Worm (Caenorhabditis elegans) whole organism, mixed stage, embryonic: ENCODE data around the gene lact-6.

ENCODE experiments used
- M03D4.4 ChIP-seq: sonication (generic microtip); optimal IDR thresholded peaks from 2 replicates; lab custom pipeline; 2017; ENCODE audit warnings: mild to moderate bottlenecking, missing genetic modification characterization, missing compliant biosample characterization
- blmp-1 ChIP-seq: fragments of 150-350 bp; optimal IDR thresholded peaks from 2 replicates; lab custom pipeline; 2014; ENCODE audit warnings: missing biosample characterization, missing genetic modification characterization
- ceh-39 ChIP-seq: fragments of 150-350 bp; optimal IDR thresholded peaks from 2 replicates; lab custom pipeline; 2014; ENCODE audit warnings: missing biosample characterization, missing genetic modification characterization
- ceh-43 ChIP-seq: fragments of 200-800 bp; sonication (Bioruptor generic); optimal IDR thresholded peaks from 2 replicates; lab custom pipeline; 2018; ENCODE audit warnings: mild to moderate bottlenecking, missing genetic modification characterization, moderate library complexity, missing compliant biosample characterization
- ceh-83 ChIP-seq: fragments of 200-800 bp; sonication (Bioruptor generic); optimal IDR thresholded peaks from 2 replicates; lab custom pipeline; 2018; ENCODE audit warnings: mild to moderate bottlenecking, missing genetic modification characterization, missing compliant biosample characterization
- ces-1 ChIP-seq: fragments of 150-350 bp; optimal IDR thresholded peaks from 2 replicates; lab custom pipeline; 2014; ENCODE audit warnings: missing biosample characterization, missing genetic modification reagents, missing genetic modification characterization
- cnd-1 ChIP-seq: fragments of 200-800 bp; sonication (Bioruptor generic); optimal IDR thresholded peaks from 2 replicates; lab custom pipeline; 2018; ENCODE audit warnings: mild to moderate bottlenecking, missing genetic modification characterization, missing compliant biosample characterization
- drap-1 ChIP-seq: fragments of 200-800 bp; sonication (Bioruptor generic); optimal IDR thresholded peaks from 3 replicates; lab custom pipeline; 2018; ENCODE audit warnings: mild to moderate bottlenecking, missing genetic modification characterization, missing compliant biosample characterization
- elt-1 ChIP-seq: sonication (generic microtip); optimal IDR thresholded peaks from 2 replicates; lab custom pipeline; 2017; ENCODE audit warnings: missing genetic modification characterization, mild to moderate bottlenecking, missing compliant biosample characterization, antibody characterized with exemption, moderate library complexity, borderline replicate concordance; ENCODE audit not compliant: insufficient read depth
- elt-3 ChIP-seq: fragments of 150-350 bp; optimal IDR thresholded peaks from 2 replicates; lab custom pipeline; 2014; ENCODE audit warnings: missing biosample characterization, missing genetic modification characterization
- flh-1 ChIP-seq: fragments of 200-800 bp; sonication (Bioruptor generic); optimal IDR thresholded peaks from 2 replicates; lab custom pipeline; 2018; ENCODE audit warnings: mild to moderate bottlenecking, missing genetic modification characterization, moderate library complexity, missing compliant biosample characterization
- hlh-1 ChIP-seq: fragments of 150-350 bp; optimal IDR thresholded peaks from 2 replicates; lab custom pipeline; 2014; ENCODE audit warnings: missing biosample characterization, missing genetic modification reagents, missing genetic modification characterization
- lin-13 ChIP-seq: fragments of 150-350 bp; optimal IDR thresholded peaks from 2 replicates; lab custom pipeline; 2014; ENCODE audit warnings: missing biosample characterization, missing genetic modification characterization
- lin-32 ChIP-seq: fragments of 200-800 bp; sonication (Bioruptor generic); optimal IDR thresholded peaks from 2 replicates; lab custom pipeline; 2018; ENCODE audit warnings: mild to moderate bottlenecking, missing genetic modification characterization, missing compliant biosample characterization
- lsy-2 ChIP-seq: fragments of 150-350 bp; optimal IDR thresholded peaks from 2 replicates; lab custom pipeline; 2014; ENCODE audit warnings: missing biosample characterization, missing genetic modification characterization
- mab-5 ChIP-seq: fragments of 150-350 bp; optimal IDR thresholded peaks from 2 replicates; lab custom pipeline; 2014; ENCODE audit warnings: missing biosample characterization, missing genetic modification characterization
- mep-1 ChIP-seq: fragments of 150-350 bp; optimal IDR thresholded peaks from 2 replicates; lab custom pipeline; 2017; ENCODE audit warnings: missing biosample characterization, missing genetic modification reagents, missing genetic modification characterization, inconsistent platforms
- mls-2 ChIP-seq: sonication (generic microtip); optimal IDR thresholded peaks from 2 replicates; lab custom pipeline; 2016; ENCODE audit warnings: mild to moderate bottlenecking, missing genetic modification characterization, moderate library complexity, missing compliant biosample characterization
- nhr-12 ChIP-seq: fragments of 150-350 bp; optimal IDR thresholded peaks from 2 replicates; lab custom pipeline; 2014; ENCODE audit warnings: missing biosample characterization, missing genetic modification characterization
- nhr-2 ChIP-seq: fragments of 150-350 bp; optimal IDR thresholded peaks from 2 replicates; lab custom pipeline; 2014; ENCODE audit warnings: missing biosample characterization, missing genetic modification characterization
- nhr-237 ChIP-seq: fragments of 150-350 bp; optimal IDR thresholded peaks from 2 replicates; lab custom pipeline; 2014; ENCODE audit warnings: missing biosample characterization, missing genetic modification characterization
- nhr-28 ChIP-seq: fragments of 150-350 bp; optimal IDR thresholded peaks from 2 replicates; lab custom pipeline; 2014; ENCODE audit warnings: missing biosample characterization, missing genetic modification characterization
- nhr-76 ChIP-seq: sonication (generic microtip); optimal IDR thresholded peaks from 2 replicates; lab custom pipeline; 2017; ENCODE audit warnings: missing biosample characterization, missing genetic modification characterization
- pha-4 ChIP-seq: fragments of 150-350 bp; optimal IDR thresholded peaks from 2 replicates; lab custom pipeline; 2018; ENCODE audit warnings: missing biosample characterization, missing genetic modification reagents, missing genetic modification characterization
- sem-2 ChIP-seq: fragments of 200-800 bp; sonication (Bioruptor generic); optimal IDR thresholded peaks from 2 replicates; lab custom pipeline; 2018; ENCODE audit warnings: mild to moderate bottlenecking, missing genetic modification characterization, missing compliant biosample characterization
- snpc-4 ChIP-seq: fragments of 150-350 bp; optimal IDR thresholded peaks from 2 replicates; lab custom pipeline; 2014; ENCODE audit warnings: missing biosample characterization, missing genetic modification characterization
- sptf-1 ChIP-seq: sonication (generic microtip); optimal IDR thresholded peaks from 2 replicates; lab custom pipeline; 2017; ENCODE audit warnings: mild to moderate bottlenecking, missing genetic modification characterization, moderate library complexity, missing compliant biosample characterization
- tbx-8 ChIP-seq: fragments of 200-800 bp; sonication (Bioruptor generic); optimal IDR thresholded peaks from 2 replicates; lab custom pipeline; 2018; ENCODE audit warnings: mild to moderate bottlenecking, missing genetic modification characterization, moderate library complexity, missing compliant biosample characterization
- unc-120 ChIP-seq: sonication (generic microtip); optimal IDR thresholded peaks from 2 replicates; lab custom pipeline; 2017; ENCODE audit warnings: missing genetic modification characterization, missing compliant biosample characterization; ENCODE audit not compliant: poor library complexity, severe bottlenecking
- unc-39 ChIP-seq: fragments of 150-350 bp; optimal IDR thresholded peaks from 2 replicates; lab custom pipeline; 2014; ENCODE audit warnings: missing biosample characterization, missing genetic modification characterization
- unc-62 ChIP-seq: fragments of 150-350 bp; optimal IDR thresholded peaks from 2 replicates; lab custom pipeline; 2014; ENCODE audit warnings: missing biosample characterization, missing genetic modification reagents, missing genetic modification characterization
- zip-8 ChIP-seq: fragments of 150-350 bp; optimal IDR thresholded peaks from 2 replicates; lab custom pipeline; 2014; ENCODE audit warnings: missing biosample characterization, missing genetic modification characterization
- ztf-11 ChIP-seq: fragments of 150-350 bp; optimal IDR thresholded peaks from 2 replicates; lab custom pipeline; 2014; ENCODE audit warnings: missing biosample characterization, missing genetic modification characterization

The lact-6 gene

DNA sequence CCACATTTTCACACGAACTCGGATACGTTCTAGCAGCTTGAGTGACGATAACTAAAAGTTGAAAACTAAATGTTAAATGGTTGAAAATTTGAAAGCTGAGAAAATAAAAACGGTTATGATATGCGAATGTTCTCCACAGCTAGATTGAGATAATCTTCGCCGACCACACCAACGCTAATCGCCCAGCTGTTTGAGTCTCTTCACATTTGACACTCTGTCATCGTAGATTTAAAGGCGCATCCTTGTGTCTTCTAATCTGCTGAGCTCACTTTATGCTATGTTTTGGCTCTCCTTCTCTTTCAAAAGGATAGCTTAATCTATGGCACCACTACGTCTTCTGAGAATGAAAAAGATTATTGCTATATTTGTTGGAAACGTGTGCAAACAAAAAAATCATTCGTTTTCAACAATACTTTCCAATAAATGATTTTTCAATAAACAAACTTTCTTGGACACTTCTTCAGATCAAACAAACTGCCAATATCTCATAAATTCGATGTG is 32.0 kb upstream of the lact-6 start, which contains the start of gene F11E6.10:
F11E6.10 (minus strand) TSS at position 51 of the 501 bp plus-strand sequence.
- TF ChIP-seq ceh-39 (tag; lab: Kevin White, UChicago) (no peak), ztf-11 (tag; lab: Kevin White, UChicago) (no peak), nhr-76 (tag; lab: Kevin White, UChicago) (no peak), lsy-2 (tag; lab: Kevin White, UChicago) (no peak), nhr-237 (tag; lab: Kevin White, UChicago) (no peak), hlh-1 (tag; lab: Kevin White, UChicago) (no peak), mab-5 (no peak), lin-32 (no peak), snpc-4 (tag; lab: Kevin White, UChicago) (no peak), tbx-8 (no peak), cnd-1 (tag; lab: Kevin White, UChicago) (no peak), mls-2 (tag; lab: Kevin White, UChicago) (no peak), ceh-43 (GFP tag; lab: Kevin White, UChicago) (no peak), elt-1 (tag; lab: Kevin White, UChicago) (no peak), unc-39 (tag; lab: Kevin White, UChicago) (no peak), elt-3 (tag; lab: Kevin White, UChicago) (no peak), drap-1 (no peak)

DNA sequence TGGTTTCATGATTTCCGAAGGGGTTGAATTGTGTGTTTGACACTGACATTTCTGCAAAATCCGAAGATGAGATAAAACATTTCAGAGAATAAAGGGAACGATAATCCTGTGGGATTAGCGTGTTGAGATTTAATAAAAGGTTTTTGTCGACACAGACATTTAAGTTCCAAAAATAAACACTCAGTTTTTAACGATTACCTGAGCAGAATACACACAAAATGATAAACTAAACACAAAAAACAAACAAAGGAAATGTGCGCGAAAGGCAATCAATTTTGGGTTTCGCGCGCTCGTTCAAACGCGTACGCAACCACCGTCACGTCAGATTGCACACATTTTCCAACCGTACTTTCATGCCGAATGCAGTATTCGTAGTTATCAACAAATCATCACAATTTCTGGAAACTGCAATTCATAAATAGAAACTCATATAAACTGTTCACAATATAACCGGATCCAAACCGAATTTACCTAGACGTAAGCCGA is 30.1 kb upstream of the lact-6 start, which contains the start of gene rif-1.1:
rif-1.1 (minus strand) TSS at position 51 of the 486 bp plus-strand sequence.
- TF ChIP-seq unc-39 (tag; lab: Kevin White, UChicago) = no peak
- TF ChIP-seq mls-2 (tag; lab: Kevin White, UChicago) = peak; percentile 29
- no peak for TF ChIP-seq ztf-11 (tag; lab: Kevin White, UChicago)
- no peak for TF ChIP-seq lin-32
- TF ChIP-seq sem-2 (GFP tag; lab: Kevin White, UChicago) = no peak
- no peak for TF ChIP-seq elt-3 (tag; lab: Kevin White, UChicago)
- peak; percentile 24 for TF ChIP-seq drap-1
- no peak for TF ChIP-seq nhr-237 (tag; lab: Kevin White, UChicago)
- TF ChIP-seq nhr-2 (tag; lab: Kevin White, UChicago) = no peak
- TF ChIP-seq hlh-1 (tag; lab: Kevin White, UChicago) = no peak
- TF ChIP-seq unc-120 = no peak
- peak; percentile 82 for TF ChIP-seq lsy-2 (tag; lab: Kevin White, UChicago)
- TF ChIP-seq unc-62 (GFP tag; lab: Kevin White, UChicago) = no peak
- no peak for TF ChIP-seq nhr-28 (tag; lab: Kevin White, UChicago)
- no peak for TF ChIP-seq sptf-1 (tag; lab: Kevin White, UChicago)
- no peak for TF ChIP-seq nhr-76 (tag; lab: Kevin White, UChicago)
- TF ChIP-seq snpc-4 (tag; lab: Kevin White, UChicago) = no peak
- TF ChIP-seq tbx-8 = no peak
- TF ChIP-seq zip-8 (tag; lab: Kevin White, UChicago) = no peak
- peak; percentile 11 for TF ChIP-seq mep-1 (tag; lab: Kevin White, UChicago)
- TF ChIP-seq elt-1 (tag; lab: Kevin White, UChicago) = no peak
- no peak for TF ChIP-seq lin-13
- TF ChIP-seq pha-4 (tag; lab: Kevin White, UChicago) = peak; percentile 10
- peak; percentile 6 for TF ChIP-seq ces-1
- no peak for TF ChIP-seq blmp-1 (tag; lab: Kevin White, UChicago)
- TF ChIP-seq, all 35 proteins: peak for 6

DNA sequence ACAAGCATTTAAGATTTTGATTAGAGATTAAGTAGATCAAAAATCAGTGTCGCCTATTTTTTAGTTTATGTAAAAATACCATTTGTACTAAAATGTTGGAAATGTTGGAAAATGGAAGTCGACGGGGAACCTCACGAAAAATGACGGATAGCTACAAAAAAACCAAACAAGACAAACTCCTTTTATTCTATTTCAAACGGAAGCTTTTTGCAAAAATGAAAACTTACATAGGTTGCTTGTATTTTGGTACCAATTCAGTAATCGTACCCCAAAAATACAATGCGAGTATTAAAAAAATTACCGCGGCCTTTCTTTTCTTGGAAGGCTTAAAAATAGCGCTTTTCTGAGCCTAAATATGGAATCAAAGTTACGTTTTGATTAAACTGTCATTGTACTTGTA is 22.8 kb upstream of the lact-6 start:
- no peak for TF ChIP-seq ceh-43 (GFP tag; lab: Kevin White, UChicago)
- TF ChIP-seq sem-2 (GFP tag; lab: Kevin White, UChicago) = no peak
- no peak for TF ChIP-seq blmp-1 (tag; lab: Kevin White, UChicago)
- no peak for TF ChIP-seq ces-1
- no peak for TF ChIP-seq flh-1 (GFP tag; lab: Kevin White, UChicago)
- no peak for TF ChIP-seq mab-5
- no peak for TF ChIP-seq zip-8 (tag; lab: Kevin White, UChicago)
- TF ChIP-seq nhr-12 = no peak
- TF ChIP-seq mep-1 (tag; lab: Kevin White, UChicago) = no peak
- no peak for TF ChIP-seq nhr-2 (tag; lab: Kevin White, UChicago)
- TF ChIP-seq mls-2 (tag; lab: Kevin White, UChicago) = no peak
- no peak for TF ChIP-seq ceh-39 (tag; lab: Kevin White, UChicago)
- TF ChIP-seq pha-4 (tag; lab: Kevin White, UChicago) = no peak
- TF ChIP-seq lin-13 = no peak
- no peak for TF ChIP-seq M03D4.4 (tag; lab: Kevin White, UChicago)
- TF ChIP-seq hlh-1 (tag; lab: Kevin White, UChicago) = no peak
- TF ChIP-seq ceh-83 (GFP tag; lab: Kevin White, UChicago) = no peak
- TF ChIP-seq tbx-8 = no peak
- TF ChIP-seq drap-1 = no peak
- TF ChIP-seq snpc-4 (tag; lab: Kevin White, UChicago) = no peak
